Fruit fly (Drosophila melanogaster) whole organism: Measurements from ENCODE around the gene CG7985.

Experiments
- CG8478 ChIP-seq: fragments of >200 bp; optimal IDR thresholded peaks from 2 replicates; lab custom pipeline; 2018; ENCODE audit warnings: inconsistent platforms
- EcR ChIP-seq, 2 experiments: fragments of >200 bp; optimal IDR thresholded peaks; 2 replicates each; lab custom pipeline; 2017; ENCODE audit warnings: missing biosample characterization in 2 of 2, missing genetic modification characterization in 2 of 2, missing genetic modification reagents in 2 of 2
- pan ChIP-seq: fragments of >200 bp; optimal IDR thresholded peaks from 2 replicates; lab custom pipeline; 2017
- psq ChIP-seq: fragments of >200 bp; optimal IDR thresholded peaks from 2 replicates; lab custom pipeline; 2017

- TF ChIP-seq EcR (GFP tag; optimal IDR thresholded peaks at IDR 0.05; lab: Kevin White, UChicago) (no peak), pan (lab: Kevin White, UChicago) (no peak), CG8478 (lab: Kevin White, UChicago) (no peak), psq (lab: Kevin White, UChicago) (no peak)
Measured at dm6 chr3R:18191867-18192266, 7.8 kb upstream of the CG7985 start, which contains the start of gene CG14313.
